Fruit fly (Drosophila melanogaster) whole organism, embryonic: ENCODE data around the gene CG7878.

Source experiments
- Atf6 ChIP-seq: fragments of 200-800 bp; sonication (Bioruptor generic); IDR thresholded peaks from 2 replicates; pipeline ENCODE4 v1.3.6; 2022; ENCODE audit warnings: missing biosample characterization, missing genetic modification characterization
- CG12299 ChIP-seq: fragments of 200-800 bp; sonication (Bioruptor generic); optimal IDR thresholded peaks from 2 replicates; lab custom pipeline; 2018; ENCODE audit warnings: missing biosample characterization, mild to moderate bottlenecking, missing genetic modification characterization
- CG1832 ChIP-seq: fragments of 200-800 bp; sonication (Bioruptor generic); optimal IDR thresholded peaks from 2 replicates; lab custom pipeline; 2017; ENCODE audit warnings: missing biosample characterization, mild to moderate bottlenecking, missing genetic modification characterization, inconsistent platforms
- CG9215 ChIP-seq: fragments of 200-800 bp; sonication (Bioruptor generic); IDR thresholded peaks from 2 replicates; pipeline ENCODE4 v1.3.6; 2022; ENCODE audit warnings: missing biosample characterization, missing genetic modification characterization
- Dref ChIP-seq: fragments of 200-800 bp; sonication (Bioruptor generic); IDR thresholded peaks from 2 replicates; pipeline ENCODE4 v1.3.6; 2022; ENCODE audit warnings: missing biosample characterization, missing genetic modification characterization
- Kr ChIP-seq: fragments of 200-800 bp; sonication (Bioruptor generic); optimal IDR thresholded peaks from 2 replicates; lab custom pipeline; 2017; ENCODE audit warnings: missing biosample characterization, mild to moderate bottlenecking, missing genetic modification characterization
- Nf-YA ChIP-seq: fragments of 200-800 bp; sonication (Bioruptor generic); IDR thresholded peaks from 2 replicates; pipeline ENCODE4 v1.3.6; 2022; ENCODE audit warnings: missing biosample characterization, missing genetic modification characterization
- hb ChIP-seq: fragments of 200-800 bp; sonication (Bioruptor generic); IDR thresholded peaks from 3 replicates; pipeline ENCODE4 v1.3.6; 2022; ENCODE audit warnings: missing biosample characterization, missing genetic modification characterization; ENCODE audit not compliant: partially characterized antibody
- trh ChIP-seq: fragments of 200-800 bp; sonication (Bioruptor generic); optimal IDR thresholded peaks from 2 replicates; lab custom pipeline; 2016; ENCODE audit warnings: missing biosample characterization, missing genetic modification characterization

DNA sequence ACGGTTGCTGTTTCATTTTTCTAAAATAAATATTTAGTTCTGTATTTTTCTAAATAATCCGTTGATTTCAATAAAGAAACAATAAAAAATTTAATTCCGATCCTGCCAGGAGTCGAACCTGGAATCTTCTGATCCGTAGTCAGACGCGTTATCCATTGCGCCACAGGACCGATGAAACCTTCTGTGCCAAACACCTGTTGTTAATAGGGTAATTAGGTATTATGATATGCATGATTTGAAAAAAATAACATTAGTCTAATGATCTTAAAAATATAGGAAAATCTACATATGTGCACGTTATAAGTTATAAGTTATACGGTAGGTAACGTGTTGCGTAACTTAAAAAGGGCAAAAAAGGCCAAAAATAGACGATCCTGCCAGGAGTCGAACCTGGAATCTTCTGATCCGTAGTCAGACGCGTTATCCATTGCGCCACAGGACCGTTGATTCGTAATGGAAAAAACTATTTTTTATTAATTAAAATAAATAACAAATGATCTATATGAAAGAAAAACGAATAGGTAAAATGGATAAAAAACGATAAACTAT is 17.4 kb downstream of the CG7878 start:
- TF ChIP-seq Atf6 (GFP tag; lab: Robert Waterston, UW) (no peak), hb (GFP tag; lab: Robert Waterston, UW) (no peak), CG1832 (GFP tag; lab: Kevin White, UChicago) (no peak), Nf-YA (GFP tag; lab: Robert Waterston, UW) (no peak), Dref (no peak), trh (GFP tag; lab: Kevin White, UChicago) (no peak), Kr (GFP tag; lab: Kevin White, UChicago) (no peak), CG12299 (tag; lab: Kevin White, UChicago) (no peak), CG9215 (GFP tag; lab: Robert Waterston, UW) (no peak)
